Worm (Caenorhabditis elegans): ENCODE measurements around the gene Y16B4A.2.

DNA sequence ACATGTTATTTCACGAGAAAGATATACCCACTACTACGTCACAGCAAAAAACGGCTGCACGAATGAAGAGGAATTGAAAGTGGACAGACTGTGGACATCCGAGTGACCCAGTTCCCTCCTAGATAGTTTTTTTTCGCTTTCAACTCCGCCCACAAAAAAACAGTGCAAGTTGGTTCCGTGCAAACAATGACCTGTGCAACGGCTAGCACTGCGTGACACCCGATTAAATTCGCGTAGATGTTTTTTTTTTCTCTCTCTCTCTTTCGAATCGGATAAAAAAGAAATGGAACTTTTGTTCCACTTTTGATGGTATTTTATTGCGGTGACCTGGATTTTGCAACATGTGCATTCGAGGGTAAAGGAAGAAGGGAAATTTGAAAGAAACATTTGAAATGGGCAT, 26.4 kb downstream of the Y16B4A.2 start:
- TF ChIP-seq ama-1 (optimal IDR thresholded peaks at IDR 0.05), result no peak
- no peak for TF ChIP-seq sea-1 (GFP tag; conservative IDR thresholded peaks at IDR 0.05)
- TF ChIP-seq aly-1 (tag; optimal IDR thresholded peaks at IDR 0.05), result no peak
- no peak for TF ChIP-seq scrt-1 (GFP tag; IDR thresholded peaks at IDR 0.05)
- TF ChIP-seq tra-4 (tag; optimal IDR thresholded peaks at IDR 0.05), result no peak
